Fruit fly (Drosophila melanogaster) whole organism, prepupa: Measurements from ENCODE around the gene CG44005.

Source experiments
- CG10631 ChIP-seq: fragments of 200-800 bp; sonication (Bioruptor generic); optimal IDR thresholded peaks from 2 replicates; lab custom pipeline; 2016; ENCODE audit warnings: missing biosample characterization, missing genetic modification characterization
- CG10669 ChIP-seq: fragments of 200-800 bp; sonication (Bioruptor generic); optimal IDR thresholded peaks from 3 replicates; lab custom pipeline; 2018; ENCODE audit warnings: missing biosample characterization, mild to moderate bottlenecking, missing genetic modification characterization, moderate library complexity
- CG11294 ChIP-seq: fragments of 200-800 bp; sonication (Bioruptor generic); IDR thresholded peaks from 2 replicates; pipeline ENCODE4 v1.3.6; 2022; ENCODE audit warnings: missing biosample characterization, missing genetic modification characterization
- CG11762 ChIP-seq: fragments of 200-800 bp; sonication (Bioruptor generic); optimal IDR thresholded peaks from 3 replicates; lab custom pipeline; 2016; ENCODE audit warnings: missing biosample characterization, missing genetic modification characterization; ENCODE audit not compliant: insufficient read depth
- CG15336 ChIP-seq: fragments of 200-800 bp; sonication (Bioruptor generic); IDR thresholded peaks from 2 replicates; pipeline ENCODE4 v1.3.6; 2022; ENCODE audit warnings: missing biosample characterization, missing genetic modification characterization
- CG1621 ChIP-seq: fragments of 200-800 bp; sonication (Bioruptor generic); optimal IDR thresholded peaks from 3 replicates; lab custom pipeline; 2018; ENCODE audit warnings: missing biosample characterization, mild to moderate bottlenecking, missing genetic modification characterization
- CG16779 ChIP-seq: fragments of 200-800 bp; sonication (Bioruptor generic); optimal IDR thresholded peaks from 3 replicates; lab custom pipeline; 2017; ENCODE audit warnings: missing biosample characterization, mild to moderate bottlenecking, missing genetic modification characterization
- CG31627 ChIP-seq: fragments of 200-800 bp; sonication (Bioruptor generic); optimal IDR thresholded peaks from 3 replicates; lab custom pipeline; 2016; ENCODE audit warnings: missing biosample characterization, missing genetic modification characterization
- CG32006 ChIP-seq: fragments of 200-800 bp; sonication (Bioruptor generic); optimal IDR thresholded peaks from 3 replicates; lab custom pipeline; 2017; ENCODE audit warnings: missing biosample characterization, mild to moderate bottlenecking, missing genetic modification characterization
- CG34406 ChIP-seq: fragments of 200-800 bp; sonication (Bioruptor generic); optimal IDR thresholded peaks from 3 replicates; lab custom pipeline; 2016; ENCODE audit warnings: missing biosample characterization, missing genetic modification characterization
- CG3919 ChIP-seq: fragments of 200-800 bp; sonication (Bioruptor generic); optimal IDR thresholded peaks from 3 replicates; lab custom pipeline; 2016; ENCODE audit warnings: missing biosample characterization, missing genetic modification characterization
- CG4318 ChIP-seq: fragments of 200-800 bp; sonication (Bioruptor generic); optimal IDR thresholded peaks from 3 replicates; lab custom pipeline; 2017; ENCODE audit warnings: missing biosample characterization, mild to moderate bottlenecking, missing genetic modification characterization
- CG6163 ChIP-seq: fragments of 200-800 bp; sonication (Bioruptor generic); IDR thresholded peaks from 3 replicates; pipeline ENCODE4 v1.3.6; 2022; ENCODE audit warnings: missing biosample characterization, missing genetic modification characterization
- CG6276 ChIP-seq: fragments of 200-800 bp; sonication (Bioruptor generic); optimal IDR thresholded peaks from 2 replicates; lab custom pipeline; 2017; ENCODE audit warnings: missing biosample characterization, mild to moderate bottlenecking, missing genetic modification characterization
- CG6792 ChIP-seq: fragments of 200-800 bp; sonication (Bioruptor generic); optimal IDR thresholded peaks from 3 replicates; lab custom pipeline; 2016; ENCODE audit warnings: missing biosample characterization, missing genetic modification characterization
- CG6808 ChIP-seq: fragments of 200-800 bp; sonication (Bioruptor generic); optimal IDR thresholded peaks from 3 replicates; lab custom pipeline; 2017; ENCODE audit warnings: missing biosample characterization, missing genetic modification characterization, mild to moderate bottlenecking, moderate library complexity, missing genetic modification reagents
- CG6854 ChIP-seq: fragments of 200-800 bp; sonication (Bioruptor generic); optimal IDR thresholded peaks from 2 replicates; lab custom pipeline; 2017; ENCODE audit warnings: missing biosample characterization, mild to moderate bottlenecking, missing genetic modification characterization
- CG7368 ChIP-seq: fragments of 200-800 bp; sonication (Bioruptor generic); optimal IDR thresholded peaks from 3 replicates; lab custom pipeline; 2016; ENCODE audit warnings: missing biosample characterization, missing genetic modification characterization
- CG8119 ChIP-seq: fragments of 200-800 bp; sonication (Bioruptor generic); IDR thresholded peaks from 3 replicates; pipeline ENCODE4 v1.3.6; 2022; ENCODE audit warnings: missing biosample characterization, missing genetic modification characterization
- CG8632 ChIP-seq: fragments of 200-800 bp; sonication (Bioruptor generic); optimal IDR thresholded peaks from 3 replicates; lab custom pipeline; 2016; ENCODE audit warnings: missing biosample characterization, missing genetic modification characterization
- CG9139 ChIP-seq: fragments of 200-800 bp; sonication (Bioruptor generic); optimal IDR thresholded peaks from 3 replicates; lab custom pipeline; 2017; ENCODE audit warnings: missing biosample characterization, mild to moderate bottlenecking, missing genetic modification characterization
- Eip78C ChIP-seq: fragments of 200-800 bp; sonication (Bioruptor generic); peaks from one replicate; lab custom pipeline; 2016; ENCODE audit warnings: missing biosample characterization, missing genetic modification characterization
- Eip93F ChIP-seq: fragments of 200-800 bp; sonication (Bioruptor generic); optimal IDR thresholded peaks from 2 replicates; lab custom pipeline; 2016; ENCODE audit warnings: missing biosample characterization, mild to moderate bottlenecking, missing genetic modification characterization
- Ets21C ChIP-seq: fragments of 200-800 bp; sonication (Bioruptor generic); optimal IDR thresholded peaks from 3 replicates; lab custom pipeline; 2016; ENCODE audit warnings: missing biosample characterization, missing genetic modification characterization
- Ets96B ChIP-seq: fragments of 200-800 bp; optimal IDR thresholded peaks from 2 replicates; lab custom pipeline; 2019; ENCODE audit warnings: missing biosample characterization, mild to moderate bottlenecking, missing genetic modification characterization, moderate library complexity
- Gug ChIP-seq: fragments of 200-800 bp; sonication (Bioruptor generic); IDR thresholded peaks from 2 replicates; pipeline ENCODE4 v1.3.6; 2022; ENCODE audit warnings: missing biosample characterization, missing genetic modification characterization
- Hr38 ChIP-seq: sonication (Bioruptor generic); optimal IDR thresholded peaks from 2 replicates; lab custom pipeline; 2016; ENCODE audit warnings: missing biosample characterization, missing genetic modification characterization
- Hr39 ChIP-seq: fragments of 200-800 bp; sonication (Bioruptor generic); optimal IDR thresholded peaks from 2 replicates; lab custom pipeline; 2016; ENCODE audit warnings: missing biosample characterization, missing genetic modification characterization
- Lpt ChIP-seq: fragments of 200-800 bp; sonication (Bioruptor generic); optimal IDR thresholded peaks from 3 replicates; lab custom pipeline; 2016; ENCODE audit warnings: missing biosample characterization, missing genetic modification characterization
- Met ChIP-seq: fragments of 200-800 bp; sonication (Bioruptor generic); optimal IDR thresholded peaks from 3 replicates; lab custom pipeline; 2016; ENCODE audit warnings: missing biosample characterization, missing genetic modification characterization
- OdsH ChIP-seq: fragments of 200-800 bp; sonication (Bioruptor generic); optimal IDR thresholded peaks from 3 replicates; lab custom pipeline; 2016; ENCODE audit warnings: missing biosample characterization, missing genetic modification characterization
- Sox102F ChIP-seq: fragments of 200-800 bp; sonication (Bioruptor generic); optimal IDR thresholded peaks from 2 replicates; lab custom pipeline; 2016; ENCODE audit warnings: missing biosample characterization, mild to moderate bottlenecking, missing genetic modification characterization
- Sox14 ChIP-seq: fragments of 200-800 bp; sonication (Bioruptor generic); optimal IDR thresholded peaks from 3 replicates; lab custom pipeline; 2016; ENCODE audit warnings: missing biosample characterization, missing genetic modification characterization
- achi ChIP-seq: fragments of 200-800 bp; sonication (Bioruptor generic); optimal IDR thresholded peaks from 3 replicates; lab custom pipeline; 2016; ENCODE audit warnings: missing biosample characterization, missing genetic modification characterization
- acj6 ChIP-seq: fragments of 200-800 bp; sonication (Bioruptor generic); optimal IDR thresholded peaks from 3 replicates; lab custom pipeline; 2016; ENCODE audit warnings: missing biosample characterization, missing genetic modification characterization
- cyc ChIP-seq: fragments of 200-800 bp; sonication (Bioruptor generic); optimal IDR thresholded peaks from 3 replicates; lab custom pipeline; 2016; ENCODE audit warnings: missing biosample characterization, missing genetic modification characterization
- dac ChIP-seq: fragments of 200-800 bp; sonication (Bioruptor generic); optimal IDR thresholded peaks from 2 replicates; lab custom pipeline; 2017; ENCODE audit warnings: missing biosample characterization, mild to moderate bottlenecking, missing genetic modification characterization
- dsx ChIP-seq: fragments of 200-800 bp; optimal IDR thresholded peaks from 3 replicates; lab custom pipeline; 2019; ENCODE audit warnings: missing biosample characterization, mild to moderate bottlenecking, missing genetic modification characterization, moderate library complexity; ENCODE audit not compliant: poor library complexity, severe bottlenecking
- eg ChIP-seq: fragments of 200-800 bp; sonication (Bioruptor generic); IDR thresholded peaks from 3 replicates; pipeline ENCODE4 v1.3.6; 2022; ENCODE audit warnings: missing biosample characterization, missing genetic modification characterization
- fd59A ChIP-seq: fragments of 200-800 bp; sonication (Bioruptor generic); optimal IDR thresholded peaks from 2 replicates; lab custom pipeline; 2017; ENCODE audit warnings: missing biosample characterization, mild to moderate bottlenecking, missing genetic modification characterization, missing genetic modification reagents
- fd85E ChIP-seq: fragments of 200-800 bp; sonication (Bioruptor generic); optimal IDR thresholded peaks from 3 replicates; lab custom pipeline; 2016; ENCODE audit warnings: missing biosample characterization, missing genetic modification characterization
- fkh ChIP-seq: fragments of 200-800 bp; sonication (Bioruptor generic); optimal IDR thresholded peaks from 3 replicates; lab custom pipeline; 2017; ENCODE audit warnings: missing biosample characterization, mild to moderate bottlenecking, missing genetic modification characterization, moderate library complexity
- lz ChIP-seq: fragments of 200-800 bp; sonication (Bioruptor generic); optimal IDR thresholded peaks from 3 replicates; lab custom pipeline; 2016; ENCODE audit warnings: missing biosample characterization, missing genetic modification characterization
- net ChIP-seq: fragments of 200-800 bp; sonication (Bioruptor generic); optimal IDR thresholded peaks from 3 replicates; lab custom pipeline; 2016; ENCODE audit warnings: missing biosample characterization, missing genetic modification characterization
- pdm3 ChIP-seq: fragments of 200-800 bp; sonication (Bioruptor generic); optimal IDR thresholded peaks from 3 replicates; lab custom pipeline; 2016; ENCODE audit warnings: missing biosample characterization, missing genetic modification characterization
- salr ChIP-seq, 2 experiments: fragments of 200-800 bp; sonication (Bioruptor generic); optimal IDR thresholded peaks; 3 replicates each; lab custom pipeline; 2016 to 2018; ENCODE audit warnings: missing biosample characterization in 2 of 2, missing genetic modification characterization in 2 of 2, mild to moderate bottlenecking in 1 of 2
- spab ChIP-seq: fragments of 200-800 bp; sonication (Bioruptor generic); optimal IDR thresholded peaks from 2 replicates; lab custom pipeline; 2017; ENCODE audit warnings: missing biosample characterization, mild to moderate bottlenecking, missing genetic modification characterization, missing genetic modification reagents
- ss ChIP-seq, 2 experiments: fragments of 200-800 bp; sonication (Bioruptor generic); optimal IDR thresholded peaks; 2 replicates in 1 of 2; 3 replicates in 1 of 2; lab custom pipeline; 2017 to 2018; ENCODE audit warnings: mild to moderate bottlenecking in 2 of 2, missing biosample characterization in 2 of 2, missing genetic modification characterization in 2 of 2, moderate library complexity in 1 of 2
- topi ChIP-seq: fragments of 200-800 bp; sonication (Bioruptor generic); optimal IDR thresholded peaks from 3 replicates; lab custom pipeline; 2016; ENCODE audit warnings: missing biosample characterization, missing genetic modification characterization
- vri ChIP-seq: fragments of 200-800 bp; sonication (Bioruptor generic); optimal IDR thresholded peaks from 3 replicates; lab custom pipeline; 2016; ENCODE audit warnings: missing biosample characterization, mild to moderate bottlenecking, missing genetic modification characterization

The CG44005 gene

DNA sequence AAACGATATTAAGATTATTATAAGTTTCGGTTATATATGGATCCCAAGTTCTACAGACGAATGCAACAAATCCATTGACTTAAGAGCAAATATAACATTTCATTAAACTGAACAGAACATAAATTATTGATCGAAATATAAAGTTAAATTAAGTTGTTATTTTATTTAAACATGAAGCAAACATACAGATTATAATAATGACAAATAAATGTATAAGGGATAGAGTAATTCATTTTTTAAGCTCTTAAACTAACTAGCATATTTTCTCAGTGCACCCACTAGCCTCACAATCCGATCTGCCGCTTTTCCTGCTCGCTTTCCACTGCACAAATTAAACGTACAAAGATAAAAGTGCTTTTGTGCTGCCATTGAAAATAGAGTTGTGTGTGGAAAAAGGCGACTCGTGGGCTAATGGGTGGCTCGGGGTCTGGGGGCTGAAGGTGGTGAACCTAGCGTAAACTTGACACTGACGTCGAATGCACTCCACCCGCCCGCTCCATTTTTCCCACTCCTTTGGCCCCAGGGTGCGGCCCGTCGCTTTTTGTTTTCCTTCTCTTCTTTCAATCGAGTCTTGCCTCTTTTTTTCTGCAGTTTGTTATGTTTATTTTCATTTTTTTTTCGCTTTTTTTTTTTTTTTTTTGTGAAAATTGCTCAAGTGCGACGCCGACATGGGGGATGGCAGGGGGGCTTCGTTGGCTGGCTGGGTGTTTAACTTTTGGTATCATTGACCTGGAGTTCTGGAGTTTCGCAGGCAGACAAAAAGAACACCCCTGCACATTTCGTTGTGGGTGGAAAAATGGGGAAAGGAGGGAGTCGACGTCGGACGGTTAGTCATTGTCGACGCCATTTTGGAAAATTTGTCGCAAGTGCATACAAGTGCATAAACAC is 7.9 kb upstream of the CG44005 start:
- TF ChIP-seq CG31627, result no peak
- TF ChIP-seq Eip78C (GFP tag; lab: Kevin White, UChicago), result peak; percentile 83
- TF ChIP-seq Sox14 (GFP tag; lab: Kevin White, UChicago), result peak; percentile 43
- TF ChIP-seq cyc (GFP tag; lab: Kevin White, UChicago), result peak; percentile 14
- TF ChIP-seq acj6 (GFP tag; lab: Kevin White, UChicago), result peak; percentile 66
- TF ChIP-seq OdsH (GFP tag; lab: Kevin White, UChicago), result peak; percentile 67
- peak; percentile 87 for TF ChIP-seq CG32006 (GFP tag; lab: Kevin White, UChicago)
- no peak for TF ChIP-seq Ets21C
- peak; percentile 42 for TF ChIP-seq CG1621 (tag; lab: Kevin White, UChicago)
- TF ChIP-seq CG11294 (GFP tag; lab: Robert Waterston, UW), result no peak
- peak; percentile 55 for TF ChIP-seq dac (GFP tag; lab: Kevin White, UChicago)
- peak; percentile 35 for TF ChIP-seq Sox102F
- peak; percentile 5 for TF ChIP-seq topi
- TF ChIP-seq CG8632 (GFP tag; lab: Kevin White, UChicago), result peak; percentile 27
- peak; percentile 13 to 87 for TF ChIP-seq salr (GFP tag; optimal IDR thresholded peaks at IDR 0.05; lab: Kevin White, UChicago)
- peak; percentile 41 for TF ChIP-seq CG6792 (GFP tag; lab: Kevin White, UChicago)
- peak; percentile 82 for TF ChIP-seq CG4318 (GFP tag; lab: Kevin White, UChicago)
- peak; percentile 23 for TF ChIP-seq CG34406
- peak; percentile 53 for TF ChIP-seq CG6854
- TF ChIP-seq vri, result no peak
- peak; percentile 75 for TF ChIP-seq spab
- no peak for TF ChIP-seq Met (GFP tag; lab: Kevin White, UChicago)
- peak; percentile 82 for TF ChIP-seq CG8119 (GFP tag; lab: Robert Waterston, UW)
- peak; percentile 48 for TF ChIP-seq fd59A
- peak; percentile 59 for TF ChIP-seq net (GFP tag; lab: Kevin White, UChicago)
- TF ChIP-seq Hr39 (GFP tag; lab: Kevin White, UChicago), result no peak
- peak; percentile 87 for TF ChIP-seq CG6808 (GFP tag; lab: Kevin White, UChicago)
- peak; percentile 60 for TF ChIP-seq dsx (GFP tag; lab: Kevin White, UChicago)
- peak; percentile 74 for TF ChIP-seq Lpt (GFP tag; lab: Kevin White, UChicago)
- peak; percentile 80 for TF ChIP-seq eg
- TF ChIP-seq CG10669 (GFP tag; lab: Kevin White, UChicago), result peak; percentile 36
- peak; percentile 73 for TF ChIP-seq achi
- TF ChIP-seq Hr38 (GFP tag; lab: Kevin White, UChicago), result no peak
- no peak for TF ChIP-seq fkh (GFP tag; lab: Kevin White, UChicago)
- peak; percentile 87 for TF ChIP-seq CG16779
- peak; percentile 67 for TF ChIP-seq CG11762
- peak; percentile 85 to 88 for TF ChIP-seq ss (GFP tag; optimal IDR thresholded peaks at IDR 0.05; lab: Kevin White, UChicago)
- no peak for TF ChIP-seq Eip93F (GFP tag; lab: Kevin White, UChicago)
- peak; percentile 49 for TF ChIP-seq pdm3 (GFP tag; lab: Kevin White, UChicago)
- TF ChIP-seq CG6276 (GFP tag; lab: Kevin White, UChicago), result peak; percentile 65
- TF ChIP-seq Gug (GFP tag; lab: Robert Waterston, UW), result peak; percentile 68
- TF ChIP-seq lz (GFP tag; lab: Kevin White, UChicago), result peak; percentile 28
- peak; percentile 88 for TF ChIP-seq CG9139 (GFP tag; lab: Kevin White, UChicago)
- no peak for TF ChIP-seq fd85E (GFP tag; lab: Kevin White, UChicago)
- TF ChIP-seq CG15336 (GFP tag; lab: Robert Waterston, UW), result peak; percentile 68
- TF ChIP-seq CG7368, result peak; percentile 62
- peak; percentile 71 for TF ChIP-seq CG3919 (GFP tag; lab: Kevin White, UChicago)
- peak; percentile 79 for TF ChIP-seq Ets96B (tag; lab: Kevin White, UChicago)
- peak; percentile 88 for TF ChIP-seq CG6163 (GFP tag; lab: Robert Waterston, UW)
- TF ChIP-seq CG10631 (GFP tag; lab: Kevin White, UChicago), result peak; percentile 89
